Fruit fly (Drosophila melanogaster) S2 (cell line): ENCODE data around the gene hemo.

Experiments
- CG8478 ChIP-seq: fragments of >200 bp; optimal IDR thresholded peaks from 2 replicates; lab custom pipeline; 2018
- CTCF ChIP-seq, 2 experiments: fragments of >200 bp; optimal IDR thresholded peaks; 2 replicates each; lab custom pipeline; 2018

The hemo gene

dm6 chr3R:18546972-18547371, 18.0 kb downstream of the hemo start:
- TF ChIP-seq CTCF (optimal IDR thresholded peaks at IDR 0.05; lab: Kevin White, UChicago) (no peak), CG8478 (no peak)

DNA sequence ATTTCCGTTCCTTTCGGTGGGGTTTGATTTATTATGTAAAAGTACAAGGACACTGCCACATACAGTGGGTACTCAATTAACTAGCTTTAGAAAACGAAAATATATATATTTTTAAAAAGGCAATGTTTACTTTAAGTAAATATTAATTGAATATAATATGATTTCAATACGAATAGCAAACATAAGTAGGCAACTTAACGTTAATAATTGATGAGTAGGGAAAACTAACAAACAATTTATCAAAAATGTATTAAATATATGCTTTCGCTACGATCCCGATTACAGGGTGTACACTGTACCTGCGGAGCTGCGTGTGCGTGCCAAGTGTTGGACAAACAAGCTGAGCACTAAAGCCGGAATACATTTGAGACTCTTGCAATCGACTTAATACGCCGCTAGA, 18.8 kb downstream of the hemo start:
- no peak for TF ChIP-seq CTCF (optimal IDR thresholded peaks at IDR 0.05; lab: Kevin White, UChicago)
- no peak for TF ChIP-seq CG8478

DNA sequence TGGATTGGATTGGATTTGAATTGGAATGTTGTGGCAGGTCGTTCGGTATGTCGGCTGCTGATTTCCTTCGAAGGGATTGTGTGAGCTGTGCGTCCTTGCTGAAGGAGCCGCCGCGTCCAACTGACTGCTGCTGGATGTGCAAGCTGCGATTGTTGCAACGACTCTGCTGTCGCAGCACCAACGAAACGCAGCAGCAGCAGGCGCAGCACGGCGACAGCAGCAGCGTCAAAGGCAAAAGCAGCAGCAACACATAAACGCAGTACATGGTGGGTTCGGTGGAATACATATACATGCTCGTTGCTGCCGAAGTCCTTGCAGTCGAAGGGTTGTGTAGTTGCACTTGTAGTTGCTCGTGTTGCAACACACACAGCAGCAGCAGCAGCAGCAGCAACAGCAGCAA, 19.5 kb downstream of the hemo start, which contains the start of gene fru:
Gene fru, minus strand, starts transcription at position 101 of the 400 bp plus-strand sequence.
- no peak for TF ChIP-seq CG8478
- no peak for TF ChIP-seq CTCF (optimal IDR thresholded peaks at IDR 0.05; lab: Kevin White, UChicago)

- TF ChIP-seq CG8478 (no peak), CTCF (optimal IDR thresholded peaks at IDR 0.05; lab: Kevin White, UChicago) (no peak)
Observed at dm6 chr3R:18515010-18515409, 50.0 kb downstream of the hemo start.
